Fruit fly (Drosophila melanogaster) whole organism, prepupa: ENCODE results near the gene CG10513.
A peak's percentile ranks its signal among the peaks of the same experiment; 100 is the strongest.

Experiments
- Blimp-1 ChIP-seq: fragments of 200-800 bp; sonication (Bioruptor generic); optimal IDR thresholded peaks from 3 replicates; lab custom pipeline; 2017; ENCODE audit warnings: missing biosample characterization, missing genetic modification characterization, mild to moderate bottlenecking, moderate library complexity, missing genetic modification reagents
- CG10631 ChIP-seq: fragments of 200-800 bp; sonication (Bioruptor generic); optimal IDR thresholded peaks from 2 replicates; lab custom pipeline; 2016; ENCODE audit warnings: missing biosample characterization, missing genetic modification characterization
- CG10669 ChIP-seq: fragments of 200-800 bp; sonication (Bioruptor generic); optimal IDR thresholded peaks from 3 replicates; lab custom pipeline; 2018; ENCODE audit warnings: missing biosample characterization, mild to moderate bottlenecking, missing genetic modification characterization, moderate library complexity
- CG11294 ChIP-seq: fragments of 200-800 bp; sonication (Bioruptor generic); IDR thresholded peaks from 2 replicates; pipeline ENCODE4 v1.3.6; 2022; ENCODE audit warnings: missing biosample characterization, missing genetic modification characterization
- CG11762 ChIP-seq: fragments of 200-800 bp; sonication (Bioruptor generic); optimal IDR thresholded peaks from 3 replicates; lab custom pipeline; 2016; ENCODE audit warnings: missing biosample characterization, missing genetic modification characterization; ENCODE audit not compliant: insufficient read depth
- CG11902 ChIP-seq: fragments of 200-800 bp; sonication (Bioruptor generic); optimal IDR thresholded peaks from 3 replicates; lab custom pipeline; 2016; ENCODE audit warnings: missing biosample characterization, missing genetic modification characterization
- CG15336 ChIP-seq: fragments of 200-800 bp; sonication (Bioruptor generic); IDR thresholded peaks from 2 replicates; pipeline ENCODE4 v1.3.6; 2022; ENCODE audit warnings: missing biosample characterization, missing genetic modification characterization
- CG1621 ChIP-seq: fragments of 200-800 bp; sonication (Bioruptor generic); optimal IDR thresholded peaks from 3 replicates; lab custom pipeline; 2018; ENCODE audit warnings: missing biosample characterization, mild to moderate bottlenecking, missing genetic modification characterization
- CG16779 ChIP-seq: fragments of 200-800 bp; sonication (Bioruptor generic); optimal IDR thresholded peaks from 3 replicates; lab custom pipeline; 2017; ENCODE audit warnings: missing biosample characterization, mild to moderate bottlenecking, missing genetic modification characterization
- CG3032 ChIP-seq: fragments of 200-800 bp; optimal IDR thresholded peaks from 2 replicates; lab custom pipeline; 2019; ENCODE audit warnings: missing biosample characterization, mild to moderate bottlenecking, missing genetic modification characterization, moderate library complexity
- CG31627 ChIP-seq: fragments of 200-800 bp; sonication (Bioruptor generic); optimal IDR thresholded peaks from 3 replicates; lab custom pipeline; 2016; ENCODE audit warnings: missing biosample characterization, missing genetic modification characterization
- CG32006 ChIP-seq: fragments of 200-800 bp; sonication (Bioruptor generic); optimal IDR thresholded peaks from 3 replicates; lab custom pipeline; 2017; ENCODE audit warnings: missing biosample characterization, mild to moderate bottlenecking, missing genetic modification characterization
- CG3919 ChIP-seq: fragments of 200-800 bp; sonication (Bioruptor generic); optimal IDR thresholded peaks from 3 replicates; lab custom pipeline; 2016; ENCODE audit warnings: missing biosample characterization, missing genetic modification characterization
- CG4318 ChIP-seq: fragments of 200-800 bp; sonication (Bioruptor generic); optimal IDR thresholded peaks from 3 replicates; lab custom pipeline; 2017; ENCODE audit warnings: missing biosample characterization, mild to moderate bottlenecking, missing genetic modification characterization
- CG6163 ChIP-seq: fragments of 200-800 bp; sonication (Bioruptor generic); IDR thresholded peaks from 3 replicates; pipeline ENCODE4 v1.3.6; 2022; ENCODE audit warnings: missing biosample characterization, missing genetic modification characterization
- CG6276 ChIP-seq: fragments of 200-800 bp; sonication (Bioruptor generic); optimal IDR thresholded peaks from 2 replicates; lab custom pipeline; 2017; ENCODE audit warnings: missing biosample characterization, mild to moderate bottlenecking, missing genetic modification characterization
- CG7368 ChIP-seq: fragments of 200-800 bp; sonication (Bioruptor generic); optimal IDR thresholded peaks from 3 replicates; lab custom pipeline; 2016; ENCODE audit warnings: missing biosample characterization, missing genetic modification characterization
- CG8119 ChIP-seq: fragments of 200-800 bp; sonication (Bioruptor generic); IDR thresholded peaks from 3 replicates; pipeline ENCODE4 v1.3.6; 2022; ENCODE audit warnings: missing biosample characterization, missing genetic modification characterization
- CG9139 ChIP-seq: fragments of 200-800 bp; sonication (Bioruptor generic); optimal IDR thresholded peaks from 3 replicates; lab custom pipeline; 2017; ENCODE audit warnings: missing biosample characterization, mild to moderate bottlenecking, missing genetic modification characterization
- Eip75B ChIP-seq: fragments of 200-800 bp; sonication (Bioruptor generic); optimal IDR thresholded peaks from 3 replicates; lab custom pipeline; 2016; ENCODE audit warnings: missing biosample characterization, missing genetic modification characterization
- Eip78C ChIP-seq: fragments of 200-800 bp; sonication (Bioruptor generic); peaks from one replicate; lab custom pipeline; 2016; ENCODE audit warnings: missing biosample characterization, missing genetic modification characterization
- Eip93F ChIP-seq: fragments of 200-800 bp; sonication (Bioruptor generic); optimal IDR thresholded peaks from 2 replicates; lab custom pipeline; 2016; ENCODE audit warnings: missing biosample characterization, mild to moderate bottlenecking, missing genetic modification characterization
- Ets96B ChIP-seq: fragments of 200-800 bp; optimal IDR thresholded peaks from 2 replicates; lab custom pipeline; 2019; ENCODE audit warnings: missing biosample characterization, mild to moderate bottlenecking, missing genetic modification characterization, moderate library complexity
- Gug ChIP-seq: fragments of 200-800 bp; sonication (Bioruptor generic); IDR thresholded peaks from 2 replicates; pipeline ENCODE4 v1.3.6; 2022; ENCODE audit warnings: missing biosample characterization, missing genetic modification characterization
- Hr39 ChIP-seq: fragments of 200-800 bp; sonication (Bioruptor generic); optimal IDR thresholded peaks from 2 replicates; lab custom pipeline; 2016; ENCODE audit warnings: missing biosample characterization, missing genetic modification characterization
- Lpt ChIP-seq: fragments of 200-800 bp; sonication (Bioruptor generic); optimal IDR thresholded peaks from 3 replicates; lab custom pipeline; 2016; ENCODE audit warnings: missing biosample characterization, missing genetic modification characterization
- Met ChIP-seq: fragments of 200-800 bp; sonication (Bioruptor generic); optimal IDR thresholded peaks from 3 replicates; lab custom pipeline; 2016; ENCODE audit warnings: missing biosample characterization, missing genetic modification characterization
- OdsH ChIP-seq: fragments of 200-800 bp; sonication (Bioruptor generic); optimal IDR thresholded peaks from 3 replicates; lab custom pipeline; 2016; ENCODE audit warnings: missing biosample characterization, missing genetic modification characterization
- Smox ChIP-seq: fragments of 200-800 bp; sonication (Bioruptor generic); optimal IDR thresholded peaks from 3 replicates; lab custom pipeline; 2016; ENCODE audit warnings: missing biosample characterization, missing genetic modification characterization
- Sox102F ChIP-seq: fragments of 200-800 bp; sonication (Bioruptor generic); optimal IDR thresholded peaks from 2 replicates; lab custom pipeline; 2016; ENCODE audit warnings: missing biosample characterization, mild to moderate bottlenecking, missing genetic modification characterization
- Sox14 ChIP-seq: fragments of 200-800 bp; sonication (Bioruptor generic); optimal IDR thresholded peaks from 3 replicates; lab custom pipeline; 2016; ENCODE audit warnings: missing biosample characterization, missing genetic modification characterization
- Sox15 ChIP-seq: fragments of 200-800 bp; sonication (Bioruptor generic); optimal IDR thresholded peaks from 3 replicates; lab custom pipeline; 2016; ENCODE audit warnings: missing biosample characterization, missing genetic modification characterization
- acj6 ChIP-seq: fragments of 200-800 bp; sonication (Bioruptor generic); optimal IDR thresholded peaks from 3 replicates; lab custom pipeline; 2016; ENCODE audit warnings: missing biosample characterization, missing genetic modification characterization
- cyc ChIP-seq: fragments of 200-800 bp; sonication (Bioruptor generic); optimal IDR thresholded peaks from 3 replicates; lab custom pipeline; 2016; ENCODE audit warnings: missing biosample characterization, missing genetic modification characterization
- dac ChIP-seq: fragments of 200-800 bp; sonication (Bioruptor generic); optimal IDR thresholded peaks from 2 replicates; lab custom pipeline; 2017; ENCODE audit warnings: missing biosample characterization, mild to moderate bottlenecking, missing genetic modification characterization
- eg ChIP-seq: fragments of 200-800 bp; sonication (Bioruptor generic); IDR thresholded peaks from 3 replicates; pipeline ENCODE4 v1.3.6; 2022; ENCODE audit warnings: missing biosample characterization, missing genetic modification characterization
- esn ChIP-seq: fragments of 200-800 bp; sonication (Bioruptor generic); optimal IDR thresholded peaks from 2 replicates; lab custom pipeline; 2016; ENCODE audit warnings: missing biosample characterization, mild to moderate bottlenecking, missing genetic modification characterization, moderate library complexity
- fd59A ChIP-seq: fragments of 200-800 bp; sonication (Bioruptor generic); optimal IDR thresholded peaks from 2 replicates; lab custom pipeline; 2017; ENCODE audit warnings: missing biosample characterization, mild to moderate bottlenecking, missing genetic modification characterization, missing genetic modification reagents
- fd85E ChIP-seq: fragments of 200-800 bp; sonication (Bioruptor generic); optimal IDR thresholded peaks from 3 replicates; lab custom pipeline; 2016; ENCODE audit warnings: missing biosample characterization, missing genetic modification characterization
- net ChIP-seq: fragments of 200-800 bp; sonication (Bioruptor generic); optimal IDR thresholded peaks from 3 replicates; lab custom pipeline; 2016; ENCODE audit warnings: missing biosample characterization, missing genetic modification characterization
- salr ChIP-seq, 2 experiments: fragments of 200-800 bp; sonication (Bioruptor generic); optimal IDR thresholded peaks; 3 replicates each; lab custom pipeline; 2016 to 2018; ENCODE audit warnings: missing biosample characterization in 2 of 2, missing genetic modification characterization in 2 of 2, mild to moderate bottlenecking in 1 of 2
- spab ChIP-seq: fragments of 200-800 bp; sonication (Bioruptor generic); optimal IDR thresholded peaks from 2 replicates; lab custom pipeline; 2017; ENCODE audit warnings: missing biosample characterization, mild to moderate bottlenecking, missing genetic modification characterization, missing genetic modification reagents
- ss ChIP-seq, 2 experiments: fragments of 200-800 bp; sonication (Bioruptor generic); optimal IDR thresholded peaks; 2 replicates in 1 of 2; 3 replicates in 1 of 2; lab custom pipeline; 2017 to 2018; ENCODE audit warnings: mild to moderate bottlenecking in 2 of 2, missing biosample characterization in 2 of 2, missing genetic modification characterization in 2 of 2, moderate library complexity in 1 of 2
- svp ChIP-seq: fragments of 200-800 bp; sonication (Bioruptor generic); peaks from one replicate; lab custom pipeline; 2016; ENCODE audit warnings: missing biosample characterization, missing genetic modification characterization
- topi ChIP-seq: fragments of 200-800 bp; sonication (Bioruptor generic); optimal IDR thresholded peaks from 3 replicates; lab custom pipeline; 2016; ENCODE audit warnings: missing biosample characterization, missing genetic modification characterization
- vri ChIP-seq: fragments of 200-800 bp; sonication (Bioruptor generic); optimal IDR thresholded peaks from 3 replicates; lab custom pipeline; 2016; ENCODE audit warnings: missing biosample characterization, mild to moderate bottlenecking, missing genetic modification characterization

Gene CG10513

dm6 chr3R:25262322-25262761 lies 14.7 kb downstream of the CG10513 start, which contains the start of the genes Kdsr and CG11858 (continued):
- TF ChIP-seq salr (GFP tag; optimal IDR thresholded peaks at IDR 0.05; lab: Kevin White, UChicago) (no peak), CG10669 (GFP tag; lab: Kevin White, UChicago) (no peak), CG15336 (GFP tag; lab: Robert Waterston, UW) (0 out of 2 replicates have a peak, but pooled peaks have one; percentile 43), eg (GFP tag; lab: Robert Waterston, UW) (peak; percentile 72; the same call in 2 of the 3 replicates), Sox102F (no peak), Smox (no peak), CG11294 (GFP tag; lab: Robert Waterston, UW) (peak; percentile 28; the same call in 1 of the 2 replicates)

DNA sequence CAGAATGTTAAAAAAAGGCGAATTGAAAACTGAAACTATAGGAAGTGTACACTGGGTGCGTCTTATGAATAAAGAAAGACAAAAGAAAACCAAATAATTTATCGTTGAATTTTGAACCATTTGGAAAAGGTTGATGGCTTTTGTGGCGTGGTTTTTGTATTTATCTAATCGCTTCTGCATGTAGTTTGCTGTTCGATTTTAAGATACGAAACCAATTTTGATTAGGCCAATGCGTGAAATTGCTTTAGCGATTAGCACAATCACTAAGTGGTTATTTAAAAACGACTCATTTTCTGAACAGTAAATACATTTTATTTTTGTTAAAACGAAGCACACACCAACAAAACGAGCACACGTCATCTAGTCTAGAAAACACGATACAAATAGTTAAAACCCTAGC lies 16.3 kb downstream of the CG10513 start:
- TF ChIP-seq Ets96B (tag; lab: Kevin White, UChicago) (no peak), CG32006 (GFP tag; lab: Kevin White, UChicago) (no peak), CG6276 (GFP tag; lab: Kevin White, UChicago) (no peak)

DNA sequence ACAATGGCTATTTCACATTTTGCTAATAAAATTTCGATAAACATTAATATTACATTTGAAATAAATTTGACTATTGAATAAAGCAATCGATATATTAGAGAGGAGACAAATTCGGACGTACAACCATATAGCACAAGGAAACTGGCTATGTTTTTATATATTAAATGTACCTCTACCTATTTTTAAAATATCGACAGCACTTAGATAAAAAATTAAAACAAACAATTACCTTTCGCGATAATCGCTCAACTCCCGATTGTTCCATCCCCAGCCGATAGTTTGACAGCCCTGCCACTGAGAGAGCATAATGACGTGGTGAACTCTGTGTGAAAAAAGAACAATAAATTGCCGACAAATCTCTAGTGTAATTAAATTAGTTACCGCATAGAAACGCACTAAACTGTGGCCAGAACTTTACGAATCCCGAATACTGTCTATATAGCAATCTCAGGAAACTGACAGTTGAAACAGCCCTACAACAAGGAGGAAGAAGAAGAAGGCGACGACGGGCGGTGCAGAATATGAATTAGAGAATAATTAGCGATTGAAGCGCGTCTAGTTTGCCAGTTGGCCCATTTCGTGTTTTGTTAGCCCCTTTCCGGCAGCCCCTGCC lies 18.3 kb downstream of the CG10513 start, which contains the start of gene CG11857:
Gene CG11857, plus strand, starts transcription at position 271 of the 613 bp plus-strand sequence.
- TF ChIP-seq CG1621 (tag; lab: Kevin White, UChicago): peak; percentile 93
- TF ChIP-seq Sox14 (GFP tag; lab: Kevin White, UChicago): peak; percentile 97
- peak; percentile 89 for TF ChIP-seq Eip93F (GFP tag; lab: Kevin White, UChicago)
- TF ChIP-seq Hr39 (GFP tag; lab: Kevin White, UChicago): peak; percentile 98
- TF ChIP-seq fd85E (GFP tag; lab: Kevin White, UChicago): no peak
- peak; percentile 97 for TF ChIP-seq topi (GFP tag; lab: Kevin White, UChicago)
- TF ChIP-seq Ets96B (tag; lab: Kevin White, UChicago): peak; percentile 94
- no peak for TF ChIP-seq CG9139 (GFP tag; lab: Kevin White, UChicago)
- peak; percentile 86 for TF ChIP-seq Blimp-1
- peak in 1 of 2 experiments; percentile 91 for TF ChIP-seq ss (GFP tag; optimal IDR thresholded peaks at IDR 0.05; lab: Kevin White, UChicago)
- no peak for TF ChIP-seq spab (GFP tag; lab: Kevin White, UChicago)
- TF ChIP-seq cyc (GFP tag; lab: Kevin White, UChicago): peak; percentile 97
- TF ChIP-seq acj6 (GFP tag; lab: Kevin White, UChicago): peak; percentile 97
- peak; percentile 93 for TF ChIP-seq CG15336 (GFP tag; lab: Robert Waterston, UW)
- peak; percentile 94 for TF ChIP-seq dac
- peak; percentile 89 for TF ChIP-seq Lpt (GFP tag; lab: Kevin White, UChicago)
- peak; percentile 96 for TF ChIP-seq CG3919 (GFP tag; lab: Kevin White, UChicago)
- peak; percentile 94 for TF ChIP-seq vri (GFP tag; lab: Kevin White, UChicago)
- TF ChIP-seq esn (GFP tag; lab: Kevin White, UChicago): peak; percentile 98
- TF ChIP-seq CG8119 (GFP tag; lab: Robert Waterston, UW): peak; percentile 90
- peak; percentile 97 for TF ChIP-seq Met
- TF ChIP-seq svp: peak; percentile 99
- no peak for TF ChIP-seq CG16779 (tag; lab: Kevin White, UChicago)
- peak; percentile 98 for TF ChIP-seq CG6163 (GFP tag; lab: Robert Waterston, UW)
- peak; percentile 98 for TF ChIP-seq Gug (GFP tag; lab: Robert Waterston, UW)
- TF ChIP-seq eg (GFP tag; lab: Robert Waterston, UW): peak; percentile 98
- TF ChIP-seq CG11294 (GFP tag; lab: Robert Waterston, UW): peak; percentile 97
- peak; percentile 90 for TF ChIP-seq CG11762
- TF ChIP-seq OdsH (GFP tag; lab: Kevin White, UChicago): peak; percentile 97
- peak; percentile 94 for TF ChIP-seq net (GFP tag; lab: Kevin White, UChicago)
- TF ChIP-seq Eip78C (GFP tag; lab: Kevin White, UChicago): peak; percentile 98
- peak; percentile 95 for TF ChIP-seq Eip75B
- TF ChIP-seq Sox102F: no peak
- TF ChIP-seq CG3032 (tag; lab: Kevin White, UChicago): peak; percentile 98
- TF ChIP-seq CG4318 (GFP tag; lab: Kevin White, UChicago): no peak
- TF ChIP-seq Smox: peak; percentile 97
- peak; percentile 98 for TF ChIP-seq CG31627 (GFP tag; lab: Kevin White, UChicago)
- TF ChIP-seq CG11902 (GFP tag; lab: Kevin White, UChicago): peak; percentile 96
- peak; percentile 91 for TF ChIP-seq fd59A (GFP tag; lab: Kevin White, UChicago)
- TF ChIP-seq CG7368 (GFP tag; lab: Kevin White, UChicago): peak; percentile 93
- peak; percentile 98 for TF ChIP-seq CG10631 (GFP tag; lab: Kevin White, UChicago)
- peak; percentile 96 for TF ChIP-seq Sox15 (GFP tag; lab: Kevin White, UChicago)
